Fruit fly (Drosophila melanogaster) whole organism, wandering third instar larva: Measurements from ENCODE around the gene CG3164.

Experiments used
- Abd-B ChIP-seq: fragments of >200 bp; optimal IDR thresholded peaks from 2 replicates; lab custom pipeline; 2017; ENCODE audit warnings: missing biosample characterization, missing genetic modification characterization
- CG32264 ChIP-seq: fragments of 200-800 bp; sonication (Bioruptor generic); optimal IDR thresholded peaks from 2 replicates; lab custom pipeline; 2016; ENCODE audit warnings: missing biosample characterization, missing genetic modification characterization
- CG9705 ChIP-seq: fragments of 200-800 bp; sonication (Bioruptor generic); optimal IDR thresholded peaks from 2 replicates; lab custom pipeline; 2018; ENCODE audit warnings: missing biosample characterization, mild to moderate bottlenecking, missing genetic modification characterization
- CrebA ChIP-seq: fragments of 200-800 bp; sonication (Bioruptor generic); optimal IDR thresholded peaks from 2 replicates; lab custom pipeline; 2016; ENCODE audit warnings: missing biosample characterization, mild to moderate bottlenecking, missing genetic modification characterization, borderline replicate concordance
- Dfd ChIP-seq: fragments of >200 bp; optimal IDR thresholded peaks from 2 replicates; lab custom pipeline; 2017; ENCODE audit warnings: missing biosample characterization, missing genetic modification characterization
- Dif ChIP-seq: fragments of 200-275, 200-300 bp; sonication (Bioruptor generic); optimal IDR thresholded peaks from 2 replicates; lab custom pipeline; 2018; ENCODE audit warnings: missing biosample characterization, missing genetic modification characterization; ENCODE audit not compliant: partially characterized antibody
- GATAd ChIP-seq: sonication (Bioruptor generic); optimal IDR thresholded peaks from 2 replicates; lab custom pipeline; 2016; ENCODE audit warnings: missing biosample characterization, missing genetic modification characterization
- HLH106 ChIP-seq: fragments of 200-800 bp; optimal IDR thresholded peaks from 3 replicates; lab custom pipeline; 2019; ENCODE audit warnings: missing biosample characterization, mild to moderate bottlenecking, missing genetic modification characterization, moderate library complexity
- Hnf4 ChIP-seq: fragments of 200-800 bp; sonication (Bioruptor generic); optimal IDR thresholded peaks from 2 replicates; lab custom pipeline; 2016; ENCODE audit warnings: missing biosample characterization, mild to moderate bottlenecking, missing genetic modification characterization
- Hr83 ChIP-seq: fragments of 200-300 bp; sonication (Bioruptor generic); optimal IDR thresholded peaks from 2 replicates; lab custom pipeline; 2016; ENCODE audit warnings: missing biosample characterization, mild to moderate bottlenecking, missing genetic modification characterization, moderate library complexity; ENCODE audit not compliant: poor library complexity, severe bottlenecking
- Jra ChIP-seq: sonication (Bioruptor generic); optimal IDR thresholded peaks from 2 replicates; lab custom pipeline; 2016; ENCODE audit warnings: missing biosample characterization, missing genetic modification characterization
- Myc ChIP-seq: fragments of >200 bp; optimal IDR thresholded peaks from 2 replicates; lab custom pipeline; 2017
- N ChIP-seq: fragments of >200 bp; optimal IDR thresholded peaks from 2 replicates; lab custom pipeline; 2018; ENCODE audit warnings: missing biosample characterization, missing external identifiers, missing genetic modification characterization
- OdsH ChIP-seq: fragments of 200-800 bp; sonication (Bioruptor generic); optimal IDR thresholded peaks from 2 replicates; lab custom pipeline; 2016; ENCODE audit warnings: missing biosample characterization, mild to moderate bottlenecking, missing genetic modification characterization
- Rel ChIP-seq, 2 experiments: fragments of 200-800 bp; sonication (Bioruptor generic) in 1 of 2; optimal IDR thresholded peaks; 2 replicates in 1 of 2; 3 replicates in 1 of 2; lab custom pipeline; 2016 to 2019; ENCODE audit warnings: mild to moderate bottlenecking in 2 of 2, missing biosample characterization in 2 of 2, missing genetic modification characterization in 2 of 2, moderate library complexity in 1 of 2
- Sp1 ChIP-seq: fragments of 200-800 bp; sonication (Bioruptor generic); optimal IDR thresholded peaks from 3 replicates; lab custom pipeline; 2019; ENCODE audit warnings: missing biosample characterization, mild to moderate bottlenecking, missing genetic modification characterization, moderate library complexity
- Vsx2 ChIP-seq: fragments of 200-300, 225-300 bp; sonication (Bioruptor generic); optimal IDR thresholded peaks from 2 replicates; lab custom pipeline; 2018; ENCODE audit warnings: missing biosample characterization, missing genetic modification characterization; ENCODE audit not compliant: partially characterized antibody
- br ChIP-seq: fragments of 200-800 bp; sonication (Bioruptor generic); optimal IDR thresholded peaks from 2 replicates; lab custom pipeline; 2016; ENCODE audit warnings: missing biosample characterization, missing genetic modification characterization
- brk ChIP-seq: fragments of 200-800 bp; sonication (Bioruptor generic); optimal IDR thresholded peaks from 2 replicates; lab custom pipeline; 2016; ENCODE audit warnings: missing biosample characterization, mild to moderate bottlenecking, missing genetic modification characterization
- dmrt93B ChIP-seq: fragments of 200-800 bp; sonication (Bioruptor generic); optimal IDR thresholded peaks from 2 replicates; lab custom pipeline; 2018; ENCODE audit warnings: missing biosample characterization, mild to moderate bottlenecking, missing genetic modification characterization
- dsf ChIP-seq: sonication (Bioruptor generic); optimal IDR thresholded peaks from 2 replicates; lab custom pipeline; 2016; ENCODE audit warnings: missing biosample characterization, missing genetic modification characterization, borderline replicate concordance
- ey ChIP-seq: fragments of 200-800 bp; sonication (Bioruptor generic); optimal IDR thresholded peaks from 2 replicates; lab custom pipeline; 2016; ENCODE audit warnings: missing biosample characterization, missing genetic modification characterization
- foxo ChIP-seq, 2 experiments: fragments of 200-800 bp; sonication (Bioruptor generic); optimal IDR thresholded peaks; 2 replicates in 1 of 2; 3 replicates in 1 of 2; lab custom pipeline; 2016 to 2017; ENCODE audit warnings: missing biosample characterization in 2 of 2, missing genetic modification characterization in 2 of 2
- h ChIP-seq: fragments of 200-800 bp; sonication (Bioruptor generic); optimal IDR thresholded peaks from 3 replicates; lab custom pipeline; 2016; ENCODE audit warnings: missing biosample characterization, mild to moderate bottlenecking, missing genetic modification characterization
- jim ChIP-seq: fragments of 175-275, 200-325 bp; sonication (Bioruptor generic); optimal IDR thresholded peaks from 2 replicates; lab custom pipeline; 2016; ENCODE audit warnings: missing biosample characterization, mild to moderate bottlenecking, missing genetic modification characterization
- lola ChIP-seq: fragments of >200 bp; optimal IDR thresholded peaks from 2 replicates; lab custom pipeline; 2017; ENCODE audit warnings: missing biosample characterization, missing genetic modification characterization
- pan ChIP-seq: fragments of >200 bp; optimal IDR thresholded peaks from 2 replicates; lab custom pipeline; 2017
- psq ChIP-seq: fragments of 200-800 bp; sonication (Bioruptor generic); optimal IDR thresholded peaks from 3 replicates; lab custom pipeline; 2017; ENCODE audit warnings: missing biosample characterization, mild to moderate bottlenecking, missing genetic modification characterization, moderate library complexity
- rgr ChIP-seq: fragments of 200-800 bp; sonication (Bioruptor generic); optimal IDR thresholded peaks from 3 replicates; lab custom pipeline; 2016; ENCODE audit warnings: missing biosample characterization, mild to moderate bottlenecking, missing genetic modification characterization
- sage ChIP-seq: fragments of 200-800 bp; sonication (Bioruptor generic); optimal IDR thresholded peaks from 2 replicates; lab custom pipeline; 2016; ENCODE audit warnings: missing biosample characterization, mild to moderate bottlenecking, missing genetic modification characterization
- sv ChIP-seq: fragments of 200-800 bp; sonication (Bioruptor generic); optimal IDR thresholded peaks from 3 replicates; lab custom pipeline; 2016; ENCODE audit warnings: missing biosample characterization, missing genetic modification characterization
- tai ChIP-seq: sonication (Bioruptor generic); optimal IDR thresholded peaks from 2 replicates; lab custom pipeline; 2016; ENCODE audit warnings: missing biosample characterization, missing genetic modification characterization
- usp ChIP-seq: fragments of >200 bp; optimal IDR thresholded peaks from 2 replicates; lab custom pipeline; 2017; ENCODE audit warnings: missing biosample characterization, missing genetic modification characterization

The CG3164 gene

DNA sequence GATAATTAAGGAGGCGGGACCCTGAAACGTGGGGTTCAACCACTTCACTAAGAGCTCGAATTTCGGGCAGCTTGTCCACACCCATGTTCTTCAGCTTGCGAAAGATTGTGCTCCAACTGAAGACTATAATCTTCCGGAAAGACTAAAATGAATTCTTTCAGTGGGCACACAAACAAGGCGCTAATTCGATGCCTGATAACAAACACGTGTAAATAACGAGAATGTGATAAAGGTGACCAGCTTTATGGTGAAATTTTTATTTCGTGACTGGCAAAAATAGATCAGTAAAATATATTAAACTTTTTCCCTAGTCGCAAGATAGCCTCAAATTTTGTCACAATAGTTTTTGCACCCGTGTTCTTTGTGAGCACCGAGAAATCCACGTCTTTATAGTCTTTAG, 10.3 kb upstream of the CG3164 start, which contains the start of the genes CG31975 and ovm:
Gene CG31975 (minus strand): TSS at position 144 of the 400 bp plus-strand sequence.
Gene ovm (minus strand): TSS at position 144 of the 400 bp plus-strand sequence.
- TF ChIP-seq Jra (GFP tag; lab: Kevin White, UChicago): no peak
- TF ChIP-seq, all 38 proteins: peak for 0

DNA sequence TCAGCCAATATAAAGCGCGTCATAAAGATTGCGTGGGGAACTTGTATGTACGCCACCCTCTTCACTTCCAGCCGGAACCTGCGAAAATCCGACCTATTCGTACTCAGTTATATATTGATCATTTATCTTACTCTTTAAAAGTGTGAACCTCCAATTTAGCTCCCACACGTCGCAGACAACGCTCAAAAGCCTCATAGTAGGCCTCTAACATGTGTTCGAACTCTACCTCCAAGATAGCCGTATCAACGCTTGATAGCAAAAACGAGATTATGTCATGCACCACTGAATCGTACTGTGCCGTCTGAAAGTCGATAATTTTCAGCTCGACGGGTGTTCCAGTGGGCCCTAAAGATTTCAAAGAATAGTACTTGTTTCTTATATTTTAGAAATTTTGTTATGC, 9.0 kb upstream of the CG3164 start:
- TF ChIP-seq psq (GFP tag; lab: Kevin White, UChicago) (no peak), GATAd (GFP tag; lab: Kevin White, UChicago) (no peak), OdsH (no peak), h (GFP tag; lab: Kevin White, UChicago) (peak; percentile 16), Rel (GFP tag; optimal IDR thresholded peaks at IDR 0.05; lab: Kevin White, UChicago) (no peak), Rel (tag; optimal IDR thresholded peaks at IDR 0.05; lab: Kevin White, UChicago) (peak; percentile 5)

DNA sequence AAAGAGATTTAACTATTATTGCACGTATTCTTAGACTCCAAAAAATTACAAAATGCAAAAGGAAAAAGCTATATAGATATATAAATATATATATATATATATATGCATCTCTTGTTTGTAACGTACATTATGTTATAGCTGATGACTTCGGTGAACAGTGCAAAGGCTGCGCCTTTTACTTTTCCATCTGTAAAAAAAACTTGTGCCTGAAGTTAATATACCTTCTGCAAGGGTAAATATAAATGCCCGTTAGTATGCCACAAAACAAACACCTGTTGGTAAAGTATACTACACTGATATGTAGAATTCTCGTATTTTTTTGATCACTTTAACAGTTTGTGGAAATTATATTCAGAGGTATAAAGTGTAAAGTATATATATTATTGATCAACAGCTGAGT, 7.5 kb upstream of the CG3164 start:
- TF ChIP-seq ey (GFP tag; lab: Kevin White, UChicago) (no peak), Myc (lab: Kevin White, UChicago) (peak; percentile 16), N (GFP tag; lab: Kevin White, UChicago) (peak; percentile 2), Hr83 (no peak), sage (GFP tag; lab: Kevin White, UChicago) (no peak), HLH106 (tag; lab: Kevin White, UChicago) (peak; percentile 1), GATAd (GFP tag; lab: Kevin White, UChicago) (no peak), jim (no peak), brk (GFP tag; lab: Kevin White, UChicago) (no peak), Rel (GFP tag; optimal IDR thresholded peaks at IDR 0.05; lab: Kevin White, UChicago) (no peak), Rel (tag; optimal IDR thresholded peaks at IDR 0.05; lab: Kevin White, UChicago) (no peak), h (GFP tag; lab: Kevin White, UChicago) (no peak), br (GFP tag; lab: Kevin White, UChicago) (no peak)
- TF ChIP-seq, all 38 proteins: peak for 3

DNA sequence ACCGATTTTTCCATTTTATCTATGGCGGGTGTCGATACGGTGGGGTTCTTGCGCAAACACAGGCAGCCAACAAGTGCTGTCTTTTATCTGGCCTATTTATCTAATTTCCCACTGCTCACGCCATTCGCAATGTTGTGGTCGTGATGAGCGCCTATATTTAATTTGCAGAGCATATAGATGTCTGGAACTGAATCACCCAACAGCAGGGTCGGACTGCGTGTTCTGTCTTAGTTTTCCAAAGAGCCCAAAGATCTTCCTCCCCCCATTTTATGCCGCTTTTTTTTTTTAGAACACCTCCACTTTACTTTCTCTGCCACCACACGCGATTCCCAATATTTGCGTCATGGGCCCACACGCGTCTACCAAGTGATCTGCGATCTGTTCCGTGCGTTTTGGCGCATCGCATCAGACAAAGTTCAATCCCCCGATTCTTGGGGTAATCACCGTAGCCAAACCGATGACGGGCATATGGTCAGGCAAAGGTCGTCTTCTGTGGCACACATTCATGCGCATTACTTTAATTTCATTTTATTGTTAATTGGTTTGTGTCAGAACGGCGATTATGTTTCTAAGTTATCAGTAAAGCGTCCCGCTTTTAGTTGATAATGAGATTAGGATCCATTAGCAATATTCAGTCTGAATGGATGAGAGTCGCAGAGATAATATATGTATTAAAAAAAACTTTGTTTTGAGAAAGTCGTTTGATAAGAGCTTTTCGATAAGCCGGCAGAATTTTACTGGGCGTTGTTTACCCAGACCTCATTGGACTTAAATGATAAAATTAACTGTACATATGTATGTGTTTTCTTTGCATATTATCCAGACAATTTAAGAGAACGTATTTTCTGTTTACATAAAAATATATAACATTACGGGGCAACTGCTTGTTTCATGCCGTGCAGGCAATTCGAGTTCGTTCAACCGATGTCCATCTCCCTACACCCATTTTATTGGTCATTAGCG, 6.4 kb upstream of the CG3164 start:
- TF ChIP-seq br (GFP tag; lab: Kevin White, UChicago): peak; percentile 18
- peak; percentile 23 for TF ChIP-seq Hnf4
- peak; percentile 69 for TF ChIP-seq tai (GFP tag; lab: Kevin White, UChicago)
- TF ChIP-seq Dif: no peak
- peak; percentile 55 for TF ChIP-seq Sp1 (GFP tag; lab: Kevin White, UChicago)
- peak; percentile 19 for TF ChIP-seq Hr83
- TF ChIP-seq brk (GFP tag; lab: Kevin White, UChicago): peak; percentile 29
- peak; percentile 29 for TF ChIP-seq sage (GFP tag; lab: Kevin White, UChicago)
- peak; percentile 5 for TF ChIP-seq CG9705 (GFP tag; lab: Kevin White, UChicago)
- peak; percentile 16 for TF ChIP-seq rgr
- no peak for TF ChIP-seq ey (GFP tag; lab: Kevin White, UChicago)
- TF ChIP-seq jim: no peak
- TF ChIP-seq OdsH: peak; percentile 36
- TF ChIP-seq h (GFP tag; lab: Kevin White, UChicago): peak; percentile 14
- TF ChIP-seq Rel (GFP tag; optimal IDR thresholded peaks at IDR 0.05; lab: Kevin White, UChicago): peak; percentile 7
- TF ChIP-seq Rel (tag; optimal IDR thresholded peaks at IDR 0.05; lab: Kevin White, UChicago): peak; percentile 94

DNA sequence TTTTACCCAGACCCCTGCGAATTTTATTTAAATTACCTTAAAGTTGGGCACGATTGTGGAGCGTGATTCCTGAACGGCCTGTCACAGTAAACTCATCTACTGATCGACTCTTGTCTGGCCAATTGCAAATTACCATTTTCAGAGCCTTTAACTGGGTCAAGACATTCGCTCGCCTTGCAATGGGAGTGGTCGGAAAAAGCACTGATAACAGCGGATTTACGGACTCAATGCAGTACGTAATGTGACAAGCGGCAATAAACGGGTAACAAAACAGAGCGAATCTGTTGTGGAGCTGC, 5.5 kb upstream of the CG3164 start:
- TF ChIP-seq dsf (GFP tag; lab: Kevin White, UChicago): no peak
- TF ChIP-seq foxo (GFP tag; optimal IDR thresholded peaks at IDR 0.05; lab: Kevin White, UChicago): no peak
- no peak for TF ChIP-seq lola (GFP tag; lab: Kevin White, UChicago)
- TF ChIP-seq Vsx2 (GFP tag; lab: Kevin White, UChicago): no peak
- TF ChIP-seq Dfd: no peak
- TF ChIP-seq CG32264 (GFP tag; lab: Kevin White, UChicago): no peak
- no peak for TF ChIP-seq Myc (lab: Kevin White, UChicago)
- TF ChIP-seq usp (GFP tag; lab: Kevin White, UChicago): no peak
- no peak for TF ChIP-seq sv (GFP tag; lab: Kevin White, UChicago)
- TF ChIP-seq HLH106 (tag; lab: Kevin White, UChicago): no peak
- TF ChIP-seq dmrt93B (GFP tag; lab: Kevin White, UChicago): no peak
- TF ChIP-seq CrebA (GFP tag; lab: Kevin White, UChicago): no peak
- TF ChIP-seq tai (GFP tag; lab: Kevin White, UChicago): no peak
- no peak for TF ChIP-seq psq (GFP tag; lab: Kevin White, UChicago)
- TF ChIP-seq rgr: no peak
- TF ChIP-seq Abd-B (GFP tag; lab: Kevin White, UChicago): no peak
- TF ChIP-seq Hnf4: no peak
- no peak for TF ChIP-seq pan
- TF ChIP-seq GATAd (GFP tag; lab: Kevin White, UChicago): no peak
